Worm (Caenorhabditis elegans) whole organism, young adult: ENCODE measurements around the gene R02F2.1.
A peak's percentile ranks its signal among the peaks of the same experiment; 100 is the strongest.

ENCODE experiments used
- B0035.1 ChIP-seq: sonication (generic microtip); optimal IDR thresholded peaks from 2 replicates; lab custom pipeline; 2016; ENCODE audit warnings: missing genetic modification characterization, mild to moderate bottlenecking, missing compliant biosample characterization, missing genotype, missing genetic modification reagents
- B0336.3 ChIP-seq: fragments of 200-800 bp; sonication (Bioruptor generic); IDR thresholded peaks from 2 replicates; pipeline ENCODE4 v1.3.6; 2022; ENCODE audit warnings: missing genetic modification characterization, missing compliant biosample characterization
- C06A6.2 ChIP-seq: fragments of 200-800 bp; sonication (Bioruptor generic); conservative IDR thresholded peaks from 2 replicates; pipeline ENCODE4 v1.3.6; 2022; ENCODE audit warnings: missing genetic modification characterization, missing compliant biosample characterization
- F33H1.4 ChIP-seq: fragments of 200-800 bp; sonication (Bioruptor generic); IDR thresholded peaks from 2 replicates; pipeline ENCODE4 v1.3.6; 2022; ENCODE audit warnings: missing genetic modification reagents, missing genetic modification characterization, missing compliant biosample characterization
- F39B2.1 ChIP-seq: fragments of 200-800 bp; sonication (Bioruptor generic); IDR thresholded peaks from 2 replicates; pipeline ENCODE4 v1.3.6; 2022; ENCODE audit warnings: missing genetic modification reagents, missing genetic modification characterization, missing compliant biosample characterization
- F49E8.2 ChIP-seq: sonication (generic microtip); optimal IDR thresholded peaks from 3 replicates; lab custom pipeline; 2017; ENCODE audit warnings: missing genetic modification characterization, mild to moderate bottlenecking, missing compliant biosample characterization, antibody characterized with exemption, moderate library complexity; ENCODE audit not compliant: insufficient read depth
- F55B11.4 ChIP-seq: sonication (generic microtip); optimal IDR thresholded peaks from 2 replicates; lab custom pipeline; 2016; ENCODE audit warnings: missing compliant biosample characterization, missing genetic modification characterization, borderline replicate concordance; ENCODE audit not compliant: insufficient read depth
- Y53F4B.3 ChIP-seq: fragments of 200-800 bp; sonication (Bioruptor generic); IDR thresholded peaks from 2 replicates; pipeline ENCODE4 v1.3.6; 2022; ENCODE audit warnings: missing genetic modification reagents, missing genetic modification characterization, missing compliant biosample characterization
- Y53G8AR.9 ChIP-seq: fragments of 200-800 bp; sonication (Bioruptor generic); conservative IDR thresholded peaks from 2 replicates; pipeline ENCODE4 v1.3.6; 2022; ENCODE audit warnings: missing genetic modification reagents, missing genetic modification characterization, missing compliant biosample characterization
- Y56A3A.18 ChIP-seq: fragments of 200-800 bp; sonication (Bioruptor generic); IDR thresholded peaks from 2 replicates; pipeline ENCODE4 v1.3.6; 2022; ENCODE audit warnings: missing genetic modification reagents, missing genetic modification characterization, missing compliant biosample characterization
- Y79H2A.3 ChIP-seq: fragments of 200-800 bp; sonication (Bioruptor generic); conservative IDR thresholded peaks from 2 replicates; pipeline ENCODE4 v1.3.6; 2022; ENCODE audit warnings: missing genetic modification reagents, missing genetic modification characterization, missing compliant biosample characterization
- Y95B8A.8 ChIP-seq: fragments of 200-800 bp; sonication (Bioruptor generic); IDR thresholded peaks from 2 replicates; pipeline ENCODE4 v1.3.6; 2022; ENCODE audit warnings: missing genetic modification reagents, missing genetic modification characterization, missing compliant biosample characterization
- ZK185.1 ChIP-seq: sonication (generic microtip); optimal IDR thresholded peaks from 2 replicates; lab custom pipeline; 2016; ENCODE audit warnings: mild to moderate bottlenecking, missing genetic modification characterization, missing compliant biosample characterization; ENCODE audit not compliant: poor library complexity, severe bottlenecking
- akir-1 ChIP-seq: fragments of 200-800 bp; sonication (Bioruptor generic); optimal IDR thresholded peaks from 2 replicates; lab custom pipeline; 2018; ENCODE audit warnings: mild to moderate bottlenecking, missing genetic modification characterization, moderate library complexity, missing compliant biosample characterization
- ama-1 ChIP-seq, 3 experiments: fragments of 150-350 bp in 1 of 3; sonication (generic microtip) in 2 of 3; optimal IDR thresholded peaks; 2 replicates each; lab custom pipeline; 2014 to 2018; ENCODE audit warnings: missing biosample characterization in 2 of 3, missing genetic modification characterization in 2 of 3, missing genetic modification reagents in 2 of 3
- aptf-2 ChIP-seq: fragments of 200-800 bp; sonication (Bioruptor generic); conservative IDR thresholded peaks from 2 replicates; pipeline ENCODE4 v1.3.6; 2022; ENCODE audit warnings: missing genetic modification reagents, missing genetic modification characterization, missing compliant biosample characterization
- aptf-3 ChIP-seq: fragments of 200-800 bp; sonication (Bioruptor generic); IDR thresholded peaks from 2 replicates; pipeline ENCODE4 v1.3.6; 2022; ENCODE audit warnings: missing genetic modification characterization, missing compliant biosample characterization
- attf-6 ChIP-seq: fragments of 200-800 bp; sonication (Bioruptor generic); IDR thresholded peaks from 2 replicates; pipeline ENCODE4 v1.3.6; 2022; ENCODE audit warnings: missing genetic modification reagents, missing genetic modification characterization, missing compliant biosample characterization
- ccch-3 ChIP-seq: fragments of 200-800 bp; sonication (Bioruptor generic); optimal IDR thresholded peaks from 2 replicates; lab custom pipeline; 2018; ENCODE audit warnings: mild to moderate bottlenecking, missing genetic modification characterization, missing compliant biosample characterization
- cebp-1 ChIP-seq, 2 experiments: fragments of 200-800 bp in 1 of 2; sonication (Bioruptor generic) in 1 of 2; sonication (generic microtip) in 1 of 2; IDR thresholded peaks in 1 of 2; optimal IDR thresholded peaks in 1 of 2; 2 replicates each; pipeline versions ENCODE4 v1.3.6 to Lab custom; 2017 to 2022; ENCODE audit warnings: missing compliant biosample characterization in 2 of 2, missing genetic modification characterization in 2 of 2, mild to moderate bottlenecking in 1 of 2, missing genetic modification reagents in 1 of 2, moderate library complexity in 1 of 2
- ceh-27 ChIP-seq: fragments of 200-800 bp; sonication (Bioruptor generic); optimal IDR thresholded peaks from 2 replicates; lab custom pipeline; 2018; ENCODE audit warnings: mild to moderate bottlenecking, missing genetic modification characterization, moderate library complexity, missing compliant biosample characterization
- ceh-58 ChIP-seq: fragments of 200-800 bp; sonication (Bioruptor generic); IDR thresholded peaks from 2 replicates; pipeline ENCODE4 v1.3.6; 2022; ENCODE audit warnings: missing genetic modification characterization, missing compliant biosample characterization
- chd-7 ChIP-seq: sonication (generic microtip); optimal IDR thresholded peaks from 2 replicates; lab custom pipeline; 2016; ENCODE audit warnings: mild to moderate bottlenecking, missing genetic modification characterization, moderate library complexity, missing compliant biosample characterization
- dox-1 ChIP-seq: fragments of 200-800 bp; sonication (Bioruptor generic); IDR thresholded peaks from 2 replicates; pipeline ENCODE4 v1.3.6; 2022; ENCODE audit warnings: missing genetic modification reagents, missing genetic modification characterization, missing compliant biosample characterization
- ekl-4 ChIP-seq: fragments of 200-800 bp; sonication (Bioruptor generic); IDR thresholded peaks from 2 replicates; pipeline ENCODE4 v1.3.6; 2022; ENCODE audit warnings: missing genetic modification reagents, missing genetic modification characterization, missing compliant biosample characterization
- fkh-3 ChIP-seq: sonication (generic microtip); optimal IDR thresholded peaks from 2 replicates; lab custom pipeline; 2016; ENCODE audit warnings: mild to moderate bottlenecking, missing genetic modification characterization, missing compliant biosample characterization
- him-1 ChIP-seq: sonication (generic microtip); optimal IDR thresholded peaks from 2 replicates; lab custom pipeline; 2016; ENCODE audit warnings: missing genotype, missing genetic modification reagents, missing genetic modification characterization, missing compliant biosample characterization
- hlh-12 ChIP-seq: sonication (generic microtip); optimal IDR thresholded peaks from 2 replicates; lab custom pipeline; 2016; ENCODE audit warnings: missing genetic modification characterization, missing compliant biosample characterization
- let-526 ChIP-seq: fragments of 200-800 bp; sonication (Bioruptor generic); IDR thresholded peaks from 2 replicates; pipeline ENCODE4 v1.3.6; 2022; ENCODE audit warnings: missing genetic modification reagents, missing genetic modification characterization, missing compliant biosample characterization
- lin-26 ChIP-seq: fragments of 200-800 bp; sonication (Bioruptor generic); IDR thresholded peaks from 2 replicates; pipeline ENCODE4 v1.3.6; 2022; ENCODE audit warnings: missing genetic modification reagents, missing genetic modification characterization, missing compliant biosample characterization
- lin-40 ChIP-seq: sonication (generic microtip); optimal IDR thresholded peaks from 2 replicates; lab custom pipeline; 2016; ENCODE audit warnings: missing genetic modification characterization, mild to moderate bottlenecking, missing compliant biosample characterization, missing genotype, missing genetic modification reagents
- lir-1 ChIP-seq: fragments of 200-800 bp; sonication (Bioruptor generic); conservative IDR thresholded peaks from 2 replicates; pipeline ENCODE4 v1.3.6; 2022; ENCODE audit warnings: missing genetic modification reagents, missing genetic modification characterization, missing compliant biosample characterization
- madf-10 ChIP-seq: sonication (generic microtip); optimal IDR thresholded peaks from 2 replicates; lab custom pipeline; 2016; ENCODE audit warnings: mild to moderate bottlenecking, missing genetic modification characterization, missing compliant biosample characterization
- mcd-1 ChIP-seq: fragments of 200-800 bp; sonication (Bioruptor generic); IDR thresholded peaks from 2 replicates; pipeline ENCODE4 v1.3.6; 2022; ENCODE audit warnings: missing genetic modification reagents, missing genetic modification characterization, missing compliant biosample characterization
- mel-28 ChIP-seq: sonication (generic microtip); optimal IDR thresholded peaks from 2 replicates; lab custom pipeline; 2016; ENCODE audit warnings: borderline replicate concordance, mild to moderate bottlenecking, missing genetic modification characterization, missing compliant biosample characterization
- mes-4 ChIP-seq: sonication (generic microtip); optimal IDR thresholded peaks from 2 replicates; lab custom pipeline; 2016; ENCODE audit warnings: missing genotype, missing genetic modification characterization, missing compliant biosample characterization
- mxl-1 ChIP-seq: sonication (generic microtip); optimal IDR thresholded peaks from 2 replicates; lab custom pipeline; 2016; ENCODE audit warnings: missing genetic modification characterization, missing compliant biosample characterization
- nfyb-1 ChIP-seq: fragments of 200-800 bp; sonication (Bioruptor generic); IDR thresholded peaks from 2 replicates; pipeline ENCODE4 v1.3.6; 2022; ENCODE audit warnings: missing genetic modification reagents, missing genetic modification characterization, missing compliant biosample characterization
- nhr-120 ChIP-seq: fragments of 200-800 bp; sonication (Bioruptor generic); IDR thresholded peaks from 2 replicates; pipeline ENCODE4 v1.3.6; 2022; ENCODE audit warnings: missing genetic modification characterization, missing compliant biosample characterization
- nhr-90 ChIP-seq: sonication (generic microtip); optimal IDR thresholded peaks from 2 replicates; lab custom pipeline; 2016; ENCODE audit warnings: missing genotype, mild to moderate bottlenecking, missing genetic modification characterization, missing compliant biosample characterization
- repo-1 ChIP-seq: sonication (generic microtip); optimal IDR thresholded peaks from 2 replicates; lab custom pipeline; 2017; ENCODE audit warnings: mild to moderate bottlenecking, missing genetic modification characterization, missing compliant biosample characterization
- tlf-1 ChIP-seq: fragments of 200-800 bp; sonication (Bioruptor generic); optimal IDR thresholded peaks from 2 replicates; lab custom pipeline; 2018; ENCODE audit warnings: mild to moderate bottlenecking, missing genetic modification characterization, missing compliant biosample characterization
- unc-130 ChIP-seq: sonication (generic microtip); optimal IDR thresholded peaks from 2 replicates; lab custom pipeline; 2016; ENCODE audit warnings: missing genetic modification reagents, missing genetic modification characterization, missing compliant biosample characterization
- zim-3 ChIP-seq: sonication (generic microtip); optimal IDR thresholded peaks from 2 replicates; lab custom pipeline; 2017; ENCODE audit warnings: mild to moderate bottlenecking, missing genetic modification characterization, moderate library complexity, missing compliant biosample characterization
- ztf-28 ChIP-seq: fragments of 200-800 bp; sonication (Bioruptor generic); IDR thresholded peaks from 2 replicates; pipeline ENCODE4 v1.3.6; 2022; ENCODE audit warnings: missing genetic modification reagents, missing genetic modification characterization, missing compliant biosample characterization

The R02F2.1 gene

DNA sequence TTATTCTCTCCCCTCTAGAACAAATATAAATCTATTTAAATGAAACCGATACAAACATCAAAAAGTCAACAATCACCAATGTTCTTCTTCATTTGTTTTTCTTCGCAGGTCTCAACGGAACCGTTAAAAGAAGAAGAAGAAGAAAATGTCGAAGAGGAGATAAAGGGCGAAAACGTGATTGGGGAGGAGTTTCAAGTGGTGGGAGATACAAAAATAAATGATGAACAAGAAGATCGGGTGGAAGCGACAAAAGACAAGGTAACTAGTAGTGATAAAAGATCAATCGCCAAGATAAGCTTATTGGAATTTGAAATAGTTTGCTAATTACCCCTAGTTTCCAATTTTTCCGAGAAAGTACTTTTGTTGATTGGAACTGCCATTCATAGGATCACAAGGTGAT is 48.5 kb downstream of the R02F2.1 start:
- no peak for TF ChIP-seq mxl-1 (tag; lab: Kevin White, UChicago)
- TF ChIP-seq B0336.3 (GFP tag; lab: Robert Waterston, UW) = no peak
- no peak for TF ChIP-seq him-1 (tag; lab: Kevin White, UChicago)
- TF ChIP-seq mes-4 (tag; lab: Kevin White, UChicago) = no peak
- no peak for TF ChIP-seq C06A6.2 (GFP tag; lab: Robert Waterston, UW)
- no peak for TF ChIP-seq madf-10 (tag; lab: Kevin White, UChicago)
- TF ChIP-seq F49E8.2 = no peak
- TF ChIP-seq dox-1 (GFP tag; lab: Robert Waterston, UW) = no peak
- no peak for TF ChIP-seq Y53F4B.3 (GFP tag; lab: Robert Waterston, UW)
- no peak for TF ChIP-seq mel-28 (tag; lab: Kevin White, UChicago)

DNA sequence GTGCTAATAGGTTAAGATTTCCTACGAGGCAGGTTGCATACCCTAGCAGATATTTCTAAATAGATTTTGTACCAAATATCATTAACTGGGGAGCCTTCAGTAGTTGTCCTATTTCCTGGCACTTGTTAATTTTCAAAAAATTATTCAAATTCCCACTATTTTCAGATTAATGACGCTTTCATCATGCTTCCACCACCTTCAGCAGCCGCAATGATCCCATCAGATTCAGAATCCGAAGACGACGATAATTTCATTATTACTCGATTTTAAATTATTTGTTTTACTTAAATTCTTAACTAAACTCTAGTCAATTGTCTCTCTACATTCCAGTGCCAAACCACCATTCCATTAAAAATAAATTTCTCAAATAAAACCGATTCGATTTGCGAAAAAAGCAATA is 49.2 kb downstream of the R02F2.1 start:
- peak; percentile 48 for TF ChIP-seq nhr-90
- TF ChIP-seq madf-10 (tag; lab: Kevin White, UChicago) = peak; percentile 43
- TF ChIP-seq ztf-28 (GFP tag; lab: Robert Waterston, UW) = no peak
- TF ChIP-seq ceh-27 (GFP tag; lab: Kevin White, UChicago) = no peak
- TF ChIP-seq Y95B8A.8 (GFP tag; lab: Robert Waterston, UW) = peak; percentile 78; the same call in 1 of the 2 replicates
- no peak for TF ChIP-seq attf-6 (GFP tag; lab: Robert Waterston, UW)
- TF ChIP-seq akir-1 = no peak
- TF ChIP-seq repo-1 = peak; percentile 39
- 0 out of 2 replicates have a peak, but pooled peaks have one; percentile 56 for TF ChIP-seq let-526 (GFP tag; lab: Robert Waterston, UW)
- no peak for TF ChIP-seq F39B2.1 (GFP tag; lab: Robert Waterston, UW)
- no peak for TF ChIP-seq nhr-120 (GFP tag; lab: Robert Waterston, UW)
- TF ChIP-seq mel-28 (tag; lab: Kevin White, UChicago) = peak; percentile 47
- peak; percentile 47 for TF ChIP-seq ZK185.1 (tag; lab: Kevin White, UChicago)
- peak; percentile 29 for TF ChIP-seq lin-40 (tag; lab: Kevin White, UChicago)
- TF ChIP-seq B0035.1 (tag; lab: Kevin White, UChicago) = peak; percentile 9
- TF ChIP-seq Y79H2A.3 = peak; percentile 42; the same call in 1 of the 2 replicates
- TF ChIP-seq Y56A3A.18 (GFP tag; lab: Robert Waterston, UW) = 0 out of 2 replicates have a peak, but pooled peaks have one; percentile 33
- peak; percentile 44 for TF ChIP-seq nfyb-1 (GFP tag; lab: Robert Waterston, UW)
- 0 out of 2 replicates have a peak, but pooled peaks have one; percentile 34 for TF ChIP-seq cebp-1 (GFP tag; IDR thresholded peaks at IDR 0.05; lab: Robert Waterston, UW)
- peak; percentile 72 for TF ChIP-seq cebp-1 (tag; optimal IDR thresholded peaks at IDR 0.05; lab: Kevin White, UChicago)
- TF ChIP-seq hlh-12 (tag; lab: Kevin White, UChicago) = no peak
- TF ChIP-seq F33H1.4 = 0 out of 2 replicates have a peak, but pooled peaks have one; percentile 4
- no peak for TF ChIP-seq ccch-3 (GFP tag; lab: Kevin White, UChicago)
- 0 out of 2 replicates have a peak, but pooled peaks have one; percentile 4 for TF ChIP-seq aptf-2 (GFP tag; lab: Robert Waterston, UW)
- TF ChIP-seq Y53G8AR.9 (GFP tag; lab: Robert Waterston, UW) = peak; percentile 63; the same call in 1 of the 2 replicates
- peak; percentile 5 for TF ChIP-seq zim-3 (tag; lab: Kevin White, UChicago)
- 0 out of 2 replicates have a peak, but pooled peaks have one; percentile 53 for TF ChIP-seq lin-26 (GFP tag; lab: Robert Waterston, UW)
- no peak for TF ChIP-seq fkh-3 (tag; lab: Kevin White, UChicago)
- peak; percentile 54; the same call in 1 of the 2 replicates for TF ChIP-seq ekl-4
- no peak for TF ChIP-seq unc-130 (GFP tag; lab: Kevin White, UChicago)
- TF ChIP-seq ama-1 (optimal IDR thresholded peaks at IDR 0.05; lab: Kevin White, UChicago) = peak; percentile 82
- no peak for TF ChIP-seq ama-1 (GFP tag; optimal IDR thresholded peaks at IDR 0.05; lab: Kevin White, UChicago)
- no peak for TF ChIP-seq mcd-1 (GFP tag; lab: Robert Waterston, UW)
- TF ChIP-seq lir-1 = 0 out of 2 replicates have a peak, but pooled peaks have one; percentile 28
- no peak for TF ChIP-seq aptf-3 (GFP tag; lab: Robert Waterston, UW)
- TF ChIP-seq F55B11.4 = no peak
- peak; percentile 82 for TF ChIP-seq B0336.3 (GFP tag; lab: Robert Waterston, UW)
- TF ChIP-seq tlf-1 (GFP tag; lab: Kevin White, UChicago) = peak; percentile 64
- no peak for TF ChIP-seq chd-7 (tag; lab: Kevin White, UChicago)
- TF ChIP-seq ceh-58 = no peak
